Worm (Caenorhabditis elegans) whole organism, early embryonic: ENCODE measurements around the gene mig-18.

Experiments
- B0310.2 ChIP-seq: sonication (generic microtip); optimal IDR thresholded peaks from 2 replicates; lab custom pipeline; 2016; ENCODE audit warnings: mild to moderate bottlenecking, missing genetic modification characterization, missing compliant biosample characterization
- F13C5.2 ChIP-seq: sonication (generic microtip); optimal IDR thresholded peaks from 2 replicates; lab custom pipeline; 2017; ENCODE audit warnings: mild to moderate bottlenecking, missing genetic modification characterization, inconsistent platforms, missing compliant biosample characterization
- aly-1 ChIP-seq: sonication (generic microtip); optimal IDR thresholded peaks from 2 replicates; lab custom pipeline; 2016; ENCODE audit warnings: missing genetic modification characterization, missing compliant biosample characterization
- ama-1 ChIP-seq: fragments of 150-350 bp; optimal IDR thresholded peaks from 2 replicates; lab custom pipeline; 2014
- ceh-13 ChIP-seq: fragments of 200-800 bp; sonication (Bioruptor generic); optimal IDR thresholded peaks from 2 replicates; lab custom pipeline; 2018; ENCODE audit warnings: mild to moderate bottlenecking, missing genetic modification characterization, missing compliant biosample characterization
- ceh-36 ChIP-seq: sonication (generic microtip); optimal IDR thresholded peaks from 2 replicates; lab custom pipeline; 2016; ENCODE audit warnings: missing genetic modification characterization, inconsistent platforms, missing compliant biosample characterization
- ets-7 ChIP-seq: sonication (generic microtip); optimal IDR thresholded peaks from 2 replicates; lab custom pipeline; 2016; ENCODE audit warnings: missing genotype, missing genetic modification characterization, missing compliant biosample characterization
- flt-1 ChIP-seq: fragments of 200-800 bp; sonication (Bioruptor generic); IDR thresholded peaks from 2 replicates; pipeline ENCODE4 v1.3.6; 2022; ENCODE audit warnings: missing genetic modification characterization, missing compliant biosample characterization
- hmbx-1 ChIP-seq: sonication (generic microtip); optimal IDR thresholded peaks from 2 replicates; lab custom pipeline; 2016; ENCODE audit warnings: mild to moderate bottlenecking, missing genetic modification characterization, missing compliant biosample characterization
- hmg-4 ChIP-seq: fragments of 200-800 bp; sonication (Bioruptor generic); optimal IDR thresholded peaks from 2 replicates; lab custom pipeline; 2018; ENCODE audit warnings: mild to moderate bottlenecking, missing genetic modification characterization, missing compliant biosample characterization
- hnd-1 ChIP-seq: sonication (generic microtip); optimal IDR thresholded peaks from 2 replicates; lab custom pipeline; 2016; ENCODE audit warnings: missing genetic modification characterization, missing compliant biosample characterization
- pes-1 ChIP-seq: fragments of 200-800 bp; sonication (Bioruptor generic); IDR thresholded peaks from 2 replicates; pipeline ENCODE4 v1.3.6; 2022; ENCODE audit warnings: missing genetic modification reagents, missing genetic modification characterization, missing compliant biosample characterization
- scrt-1 ChIP-seq: fragments of 200-800 bp; sonication (Bioruptor generic); IDR thresholded peaks from 2 replicates; pipeline ENCODE4 v1.3.6; 2022; ENCODE audit warnings: missing genetic modification characterization, missing compliant biosample characterization
- sea-1 ChIP-seq: fragments of 200-800 bp; sonication (Bioruptor generic); conservative IDR thresholded peaks from 2 replicates; pipeline ENCODE4 v1.3.6; 2022; ENCODE audit warnings: missing genetic modification characterization, missing compliant biosample characterization
- tbx-11 ChIP-seq: fragments of 200-800 bp; sonication (Bioruptor generic); IDR thresholded peaks from 2 replicates; pipeline ENCODE4 v1.3.6; 2022; ENCODE audit warnings: missing genetic modification characterization, missing compliant biosample characterization
- tbx-37 ChIP-seq: fragments of 200-800 bp; sonication (Bioruptor generic); conservative IDR thresholded peaks from 2 replicates; pipeline ENCODE4 v1.3.6; 2022; ENCODE audit warnings: missing genetic modification reagents, missing genetic modification characterization, missing compliant biosample characterization
- tra-4 ChIP-seq: sonication (generic microtip); optimal IDR thresholded peaks from 2 replicates; lab custom pipeline; 2017; ENCODE audit warnings: missing genetic modification characterization, missing compliant biosample characterization

mig-18 gene

DNA sequence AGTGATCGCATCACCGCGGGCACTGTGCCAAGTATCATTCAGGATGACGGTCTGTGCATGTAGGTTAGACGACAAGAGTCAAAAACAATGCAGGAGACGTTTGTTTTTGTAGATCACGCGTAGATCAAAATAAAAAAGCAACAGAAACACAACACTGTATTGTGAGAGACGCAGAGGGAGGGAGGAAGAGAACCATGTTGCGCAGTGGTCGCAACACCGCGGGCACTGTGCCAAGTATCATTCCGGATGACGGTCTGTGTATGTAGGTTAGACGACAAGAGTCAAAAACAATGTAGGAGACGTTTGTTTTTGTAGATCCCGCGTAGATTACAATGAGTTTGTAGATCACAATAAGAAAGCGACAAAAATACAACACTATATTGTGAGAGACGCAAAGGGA, 15.9 kb downstream of the mig-18 start:
- TF ChIP-seq ets-7 (no peak), sea-1 (GFP tag; lab: Robert Waterston, UW) (no peak), tbx-11 (GFP tag; lab: Robert Waterston, UW) (no peak), aly-1 (tag; lab: Kevin White, UChicago) (no peak), tra-4 (tag; lab: Kevin White, UChicago) (no peak), ceh-13 (no peak), flt-1 (GFP tag; lab: Robert Waterston, UW) (no peak), hmbx-1 (tag; lab: Kevin White, UChicago) (no peak), pes-1 (GFP tag; lab: Robert Waterston, UW) (no peak), tbx-37 (GFP tag; lab: Robert Waterston, UW) (no peak), F13C5.2 (tag; lab: Kevin White, UChicago) (no peak), scrt-1 (GFP tag; lab: Robert Waterston, UW) (no peak), B0310.2 (no peak)

- TF ChIP-seq flt-1 (GFP tag; lab: Robert Waterston, UW) (no peak), tbx-37 (GFP tag; lab: Robert Waterston, UW) (no peak), hnd-1 (tag; lab: Kevin White, UChicago) (no peak), hmbx-1 (tag; lab: Kevin White, UChicago) (no peak), aly-1 (tag; lab: Kevin White, UChicago) (no peak)
Measured at ce11 chrIII:13423414-13423813, 20.4 kb downstream of the mig-18 start, which contains the start of gene exo-1. Gene exo-1, plus strand, starts transcription at chrIII:13423514.

- no peak for TF ChIP-seq pes-1 (GFP tag; lab: Robert Waterston, UW)
- no peak for TF ChIP-seq B0310.2
- no peak for TF ChIP-seq ama-1
- TF ChIP-seq flt-1 (GFP tag; lab: Robert Waterston, UW): no peak
- no peak for TF ChIP-seq scrt-1 (GFP tag; lab: Robert Waterston, UW)
- TF ChIP-seq ceh-36 (tag; lab: Kevin White, UChicago): no peak
- no peak for TF ChIP-seq hmg-4 (GFP tag; lab: Kevin White, UChicago)
- no peak for TF ChIP-seq tbx-37 (GFP tag; lab: Robert Waterston, UW)
- no peak for TF ChIP-seq hnd-1 (tag; lab: Kevin White, UChicago)
- no peak for TF ChIP-seq tbx-11 (GFP tag; lab: Robert Waterston, UW)
- TF ChIP-seq hmbx-1 (tag; lab: Kevin White, UChicago): no peak
- no peak for TF ChIP-seq ceh-13
Measured at ce11 chrIII:13426036-13426435, 23.0 kb downstream of the mig-18 start, which contains the start of gene cope-1. Gene cope-1, plus strand, starts transcription at chrIII:13426264.

- no peak for TF ChIP-seq pes-1 (GFP tag; lab: Robert Waterston, UW)
- TF ChIP-seq ama-1: no peak
- TF ChIP-seq aly-1 (tag; lab: Kevin White, UChicago): no peak
- no peak for TF ChIP-seq hmbx-1 (tag; lab: Kevin White, UChicago)
- TF ChIP-seq B0310.2: no peak
- no peak for TF ChIP-seq tbx-37 (GFP tag; lab: Robert Waterston, UW)
- no peak for TF ChIP-seq ceh-36 (tag; lab: Kevin White, UChicago)
- TF ChIP-seq hmg-4 (GFP tag; lab: Kevin White, UChicago): no peak
- no peak for TF ChIP-seq hnd-1 (tag; lab: Kevin White, UChicago)
- no peak for TF ChIP-seq tbx-11 (GFP tag; lab: Robert Waterston, UW)
- TF ChIP-seq tra-4 (tag; lab: Kevin White, UChicago): no peak
- TF ChIP-seq sea-1 (GFP tag; lab: Robert Waterston, UW): no peak
- TF ChIP-seq scrt-1 (GFP tag; lab: Robert Waterston, UW): no peak
- no peak for TF ChIP-seq F13C5.2 (tag; lab: Kevin White, UChicago)
- TF ChIP-seq ceh-13: no peak
Measured at ce11 chrIII:13427817-13428216, 24.8 kb downstream of the mig-18 start.

DNA sequence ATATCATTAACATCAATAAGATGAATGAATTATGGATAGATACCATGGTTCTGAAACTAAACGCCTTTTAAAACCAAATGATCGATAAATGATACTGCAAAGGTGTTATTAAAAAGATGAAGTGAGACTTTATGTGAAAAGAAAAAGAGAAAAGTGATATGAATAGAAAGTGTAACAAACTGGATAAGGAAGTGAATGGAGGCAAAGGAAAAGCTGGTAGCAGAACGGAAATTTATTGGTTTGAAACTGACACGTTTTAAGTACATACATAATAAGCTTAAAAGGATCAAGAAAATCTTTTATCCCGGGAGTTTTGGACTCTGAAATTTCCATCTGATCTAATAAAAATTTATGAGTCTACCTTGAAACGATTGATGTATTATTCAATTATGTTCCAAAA, 26.6 kb downstream of the mig-18 start, which contains the start of gene bli-5:
bli-5 (minus strand) TSS at position 101 of the 400 bp plus-strand sequence.
- TF ChIP-seq aly-1 (tag; lab: Kevin White, UChicago) (no peak), ceh-13 (no peak)

DNA sequence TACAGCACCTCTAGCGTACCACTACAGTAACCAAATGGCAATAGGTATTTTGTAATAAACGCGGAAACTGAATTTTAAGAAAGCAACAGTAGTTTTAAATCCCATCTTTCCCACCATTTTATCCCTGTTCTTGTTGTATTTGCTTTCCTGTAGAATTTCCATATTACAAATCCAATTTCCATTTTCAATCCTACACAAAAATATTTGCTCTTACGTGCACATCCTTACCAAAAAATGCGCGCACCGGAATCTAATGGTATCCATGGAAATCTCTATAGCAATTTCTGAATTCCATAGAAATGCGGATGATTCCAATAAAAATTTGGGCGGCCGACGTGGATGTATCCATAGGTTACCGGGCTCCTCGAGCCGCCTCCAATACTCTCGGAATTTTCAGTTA, 27.1 kb downstream of the mig-18 start, which contains the start of gene trf-1:
trf-1 (plus strand) TSS at position 301 of the 400 bp plus-strand sequence.
- TF ChIP-seq tbx-11 (GFP tag; lab: Robert Waterston, UW): no peak
- no peak for TF ChIP-seq F13C5.2 (tag; lab: Kevin White, UChicago)
- TF ChIP-seq hmg-4 (GFP tag; lab: Kevin White, UChicago): no peak
- no peak for TF ChIP-seq ets-7
- TF ChIP-seq B0310.2: no peak

ce11 chrIII:13434404-13434803, 31.4 kb downstream of the mig-18 start, which contains the start of gene F45G2.7:
Gene F45G2.7, minus strand, starts transcription at chrIII:13434504.
- TF ChIP-seq ceh-13 (no peak), ceh-36 (tag; lab: Kevin White, UChicago) (no peak), sea-1 (GFP tag; lab: Robert Waterston, UW) (no peak), hmg-4 (GFP tag; lab: Kevin White, UChicago) (no peak), flt-1 (GFP tag; lab: Robert Waterston, UW) (no peak), hmbx-1 (tag; lab: Kevin White, UChicago) (no peak), scrt-1 (GFP tag; lab: Robert Waterston, UW) (no peak), ama-1 (no peak), tbx-37 (GFP tag; lab: Robert Waterston, UW) (no peak)

DNA sequence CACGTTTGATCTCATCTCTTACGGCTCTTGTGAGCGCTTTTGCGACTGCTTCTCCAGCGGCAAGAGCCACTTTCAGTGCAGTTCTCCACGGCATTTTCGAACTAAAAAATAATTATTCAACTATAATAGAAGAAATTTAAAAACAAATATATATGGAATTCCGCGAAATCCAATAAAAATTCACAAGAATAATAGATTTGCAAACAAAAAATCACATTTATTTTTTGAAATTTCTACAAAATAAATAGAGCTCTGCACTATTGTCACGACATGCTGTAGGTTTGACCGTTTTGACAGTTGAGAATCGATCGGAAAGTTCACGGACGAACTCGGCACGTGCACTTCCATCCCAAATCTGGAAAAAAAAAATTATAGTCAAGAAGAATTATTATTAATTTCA, 32.5 kb downstream of the mig-18 start, which contains the start of gene F45G2.8:
F45G2.8 (minus strand) TSS at position 101 of the 400 bp plus-strand sequence.
- TF ChIP-seq scrt-1 (GFP tag; lab: Robert Waterston, UW) (no peak), ceh-36 (tag; lab: Kevin White, UChicago) (no peak), pes-1 (GFP tag; lab: Robert Waterston, UW) (no peak), sea-1 (GFP tag; lab: Robert Waterston, UW) (no peak), aly-1 (tag; lab: Kevin White, UChicago) (no peak), hmbx-1 (tag; lab: Kevin White, UChicago) (no peak), hnd-1 (tag; lab: Kevin White, UChicago) (no peak), tbx-37 (GFP tag; lab: Robert Waterston, UW) (no peak), ceh-13 (no peak), tra-4 (tag; lab: Kevin White, UChicago) (no peak), ets-7 (no peak), flt-1 (GFP tag; lab: Robert Waterston, UW) (no peak), tbx-11 (GFP tag; lab: Robert Waterston, UW) (no peak), ama-1 (no peak), B0310.2 (no peak), F13C5.2 (tag; lab: Kevin White, UChicago) (no peak), hmg-4 (GFP tag; lab: Kevin White, UChicago) (no peak)
